Fruit fly (Drosophila melanogaster): ENCODE data around the gene GstT3.

Gene GstT3

dm6 chrX:20447865-20448584, 19.2 kb upstream of the GstT3 start (continued):
- TF ChIP-seq CG7372 (GFP tag; IDR thresholded peaks at IDR 0.05) (no peak), E2f1 (GFP tag; IDR thresholded peaks at IDR 0.05) (no peak), kay (GFP tag; optimal IDR thresholded peaks at IDR 0.05) (no peak), Dp (GFP tag; optimal IDR thresholded peaks at IDR 0.05) (no peak), psq (GFP tag; optimal IDR thresholded peaks at IDR 0.05) (no peak), yki (optimal IDR thresholded peaks at IDR 0.05) (no peak), fd96Cb (tag; optimal IDR thresholded peaks at IDR 0.05) (no peak), CG11560 (tag; IDR thresholded peaks at IDR 0.05) (no peak), onecut (GFP tag; IDR thresholded peaks at IDR 0.05) (no peak), Ptx1 (GFP tag; IDR thresholded peaks at IDR 0.05) (no peak), Med (GFP tag) (peak; percentile 34), Drgx (GFP tag; IDR thresholded peaks at IDR 0.05) (no peak), pros (GFP tag; optimal IDR thresholded peaks at IDR 0.05) (no peak), Adf1 (GFP tag; IDR thresholded peaks at IDR 0.05) (peak; percentile 16; the same call in 1 of the 2 replicates), CG5180 (GFP tag; optimal IDR thresholded peaks at IDR 0.05) (no peak), CG11456 (GFP tag; IDR thresholded peaks at IDR 0.05) (no peak), Nf-YB (GFP tag; optimal IDR thresholded peaks at IDR 0.05) (no peak), CG9437 (GFP tag; optimal IDR thresholded peaks at IDR 0.05) (no peak), sqz (GFP tag; optimal IDR thresholded peaks at IDR 0.05) (no peak), CG30020 (tag; optimal IDR thresholded peaks at IDR 0.05) (no peak), tio (GFP tag; optimal IDR thresholded peaks at IDR 0.05) (no peak), br (optimal IDR thresholded peaks at IDR 0.05) (no peak), grn (GFP tag; optimal IDR thresholded peaks at IDR 0.05) (no peak), bbx (GFP tag; IDR thresholded peaks at IDR 0.05; ENCODE audit: partially characterized antibody) (no peak), CG6765 (GFP tag; optimal IDR thresholded peaks at IDR 0.05) (no peak), Neu2 (GFP tag; optimal IDR thresholded peaks at IDR 0.05; ENCODE audit: borderline replicate concordance) (no peak), CG15269 (tag; optimal IDR thresholded peaks at IDR 0.05) (peak; percentile 17), Stat92E (GFP tag; optimal IDR thresholded peaks at IDR 0.05) (no peak), CG11504 (tag; optimal IDR thresholded peaks at IDR 0.05) (peak; percentile 14), unpg (GFP tag; optimal IDR thresholded peaks at IDR 0.05) (no peak), Side (GFP tag; optimal IDR thresholded peaks at IDR 0.05) (no peak), Hr3 (GFP tag; optimal IDR thresholded peaks at IDR 0.05) (no peak), Atf6 (GFP tag; IDR thresholded peaks at IDR 0.05) (no peak), CG6254 (GFP tag; optimal IDR thresholded peaks at IDR 0.05) (no peak), CG11696 (GFP tag; IDR thresholded peaks at IDR 0.05) (no peak), sisA (GFP tag; IDR thresholded peaks at IDR 0.05) (no peak), row (GFP tag; IDR thresholded peaks at IDR 0.05) (peak; percentile 26; the same call in 2 of the 3 replicates), pho (GFP tag; optimal IDR thresholded peaks at IDR 0.05) (no peak), ind (GFP tag; optimal IDR thresholded peaks at IDR 0.05) (peak; percentile 7), gem (tag; optimal IDR thresholded peaks at IDR 0.05) (peak; percentile 37), CG18011 (GFP tag; optimal IDR thresholded peaks at IDR 0.05) (no peak), jigr1 (GFP tag; IDR thresholded peaks at IDR 0.05) (no peak), CG10543 (GFP tag; optimal IDR thresholded peaks at IDR 0.05) (peak; percentile 8), emc (GFP tag; optimal IDR thresholded peaks at IDR 0.05) (no peak), CG7928 (GFP tag; optimal IDR thresholded peaks at IDR 0.05) (no peak), dysf (GFP tag; IDR thresholded peaks at IDR 0.05) (0 out of 3 replicates have a peak, but pooled peaks have one; percentile 12), CG12236 (GFP tag; optimal IDR thresholded peaks at IDR 0.05) (no peak), vfl (GFP tag; optimal IDR thresholded peaks at IDR 0.05) (no peak), Scr (GFP tag; IDR thresholded peaks at IDR 0.05; ENCODE audit: partially characterized antibody) (no peak), CG17361 (GFP tag; IDR thresholded peaks at IDR 0.05) (0 out of 3 replicates have a peak, but pooled peaks have one; percentile 33), ftz-f1 (GFP tag; optimal IDR thresholded peaks at IDR 0.05) (no peak)

Data from whole organism, embryonic.